Fruit fly (Drosophila melanogaster): ENCODE results near the gene CG14052.

dm6 chrX:2187520-2187919 is 36.0 kb upstream of the CG14052 start, which contains the start of gene CG3457:
- no peak for TF ChIP-seq CTCF (optimal IDR thresholded peaks at IDR 0.05)
- TF ChIP-seq CG8478 (optimal IDR thresholded peaks at IDR 0.05): no peak

Data from S2 (cell line).